Fruit fly (Drosophila melanogaster): ENCODE results near the gene SelR.

DNA sequence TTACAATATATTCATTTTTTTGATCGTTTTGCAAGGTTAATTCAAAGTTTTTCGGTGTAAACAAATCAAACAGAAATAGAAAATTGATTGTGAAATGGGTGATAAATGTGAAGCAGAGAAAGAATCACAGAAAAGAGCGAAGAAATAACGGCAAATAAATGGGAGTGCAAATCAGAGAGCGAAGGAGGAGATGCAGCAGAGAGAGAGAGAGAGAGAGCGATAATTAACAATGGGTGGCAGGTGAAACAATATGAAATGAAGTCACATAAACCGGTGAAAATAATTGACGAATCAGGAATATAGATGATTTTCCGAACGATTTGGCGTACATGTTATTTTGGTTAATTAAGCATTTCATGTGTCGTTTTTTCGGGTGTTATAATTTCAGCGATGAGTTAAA lies 4.5 kb downstream of the SelR start:
- no peak for TF ChIP-seq kay (GFP tag; ENCODE audit: borderline replicate concordance)
- TF ChIP-seq tj (GFP tag; optimal IDR thresholded peaks at IDR 0.05): no peak
- peak; percentile 41 for TF ChIP-seq ovo (GFP tag; optimal IDR thresholded peaks at IDR 0.05)
- no peak for TF ChIP-seq CG12768 (GFP tag; optimal IDR thresholded peaks at IDR 0.05)
- no peak for TF ChIP-seq Mnt (GFP tag; optimal IDR thresholded peaks at IDR 0.05)
- TF ChIP-seq cnc (optimal IDR thresholded peaks at IDR 0.05): no peak

Data from whole organism, adult.